Fruit fly (Drosophila melanogaster) whole organism, embryonic: ENCODE measurements around the gene CG6055.
A peak's percentile ranks its signal among the peaks of the same experiment; 100 is the strongest.

ENCODE experiments used
- Asciz ChIP-seq: fragments of 200-800 bp; sonication (Bioruptor generic); optimal IDR thresholded peaks from 2 replicates; lab custom pipeline; 2017; ENCODE audit warnings: missing biosample characterization, mild to moderate bottlenecking, missing genetic modification characterization, missing genetic modification reagents
- Atf6 ChIP-seq: fragments of 200-800 bp; sonication (Bioruptor generic); IDR thresholded peaks from 2 replicates; pipeline ENCODE4 v1.3.6; 2022; ENCODE audit warnings: missing biosample characterization, missing genetic modification characterization
- Bteb2 ChIP-seq: fragments of 200-800 bp; sonication (Bioruptor generic); optimal IDR thresholded peaks from 2 replicates; lab custom pipeline; 2016; ENCODE audit warnings: missing biosample characterization, missing genetic modification characterization
- CG1024 ChIP-seq: fragments of 200-800 bp; sonication (Bioruptor generic); IDR thresholded peaks from 2 replicates; pipeline ENCODE4 v1.3.6; 2022; ENCODE audit warnings: missing biosample characterization, missing genetic modification characterization
- CG11398 ChIP-seq: fragments of 200-800 bp; sonication (Bioruptor generic); optimal IDR thresholded peaks from 2 replicates; lab custom pipeline; 2016; ENCODE audit warnings: missing biosample characterization, missing genetic modification characterization
- CG11456 ChIP-seq: fragments of 200-800 bp; sonication (Bioruptor generic); IDR thresholded peaks from 3 replicates; pipeline ENCODE4 v1.3.6; 2022; ENCODE audit warnings: missing biosample characterization, missing genetic modification characterization
- CG12299 ChIP-seq: fragments of 200-800 bp; sonication (Bioruptor generic); optimal IDR thresholded peaks from 2 replicates; lab custom pipeline; 2018; ENCODE audit warnings: missing biosample characterization, mild to moderate bottlenecking, missing genetic modification characterization
- CG13287 ChIP-seq: fragments of 200-800 bp; sonication (Bioruptor generic); IDR thresholded peaks from 2 replicates; pipeline ENCODE4 v1.3.6; 2022; ENCODE audit warnings: missing biosample characterization, missing genetic modification characterization; ENCODE audit not compliant: partially characterized antibody
- CG15269 ChIP-seq: fragments of 200-800 bp; sonication (Bioruptor generic); optimal IDR thresholded peaks from 2 replicates; lab custom pipeline; 2018; ENCODE audit warnings: missing biosample characterization, mild to moderate bottlenecking, missing genetic modification characterization, moderate library complexity
- CG18011 ChIP-seq: fragments of 200-800 bp; sonication (Bioruptor generic); optimal IDR thresholded peaks from 2 replicates; lab custom pipeline; 2017; ENCODE audit warnings: missing biosample characterization, missing genetic modification characterization, mild to moderate bottlenecking, moderate library complexity, missing genotype
- CG18619 ChIP-seq: fragments of 200-800 bp; sonication (Bioruptor generic); optimal IDR thresholded peaks from 3 replicates; lab custom pipeline; 2017; ENCODE audit warnings: missing biosample characterization, mild to moderate bottlenecking, missing genetic modification characterization
- CG2129 ChIP-seq: fragments of 200-800 bp; sonication (Bioruptor generic); IDR thresholded peaks from 2 replicates; pipeline ENCODE4 v1.3.6; 2022; ENCODE audit warnings: missing biosample characterization, missing genetic modification characterization; ENCODE audit not compliant: partially characterized antibody
- CG30020 ChIP-seq: fragments of 200-800 bp; optimal IDR thresholded peaks from 2 replicates; lab custom pipeline; 2019; ENCODE audit warnings: missing biosample characterization, mild to moderate bottlenecking, missing genetic modification characterization, moderate library complexity
- CG31388 ChIP-seq: fragments of 200-800 bp; sonication (Bioruptor generic); optimal IDR thresholded peaks from 2 replicates; lab custom pipeline; 2016; ENCODE audit warnings: missing biosample characterization, missing genetic modification characterization
- CG31441 ChIP-seq: fragments of 200-800 bp; sonication (Bioruptor generic); IDR thresholded peaks from 2 replicates; pipeline ENCODE4 v1.3.6; 2022; ENCODE audit warnings: missing biosample characterization, missing genetic modification characterization
- CG3726 ChIP-seq: fragments of 200-800 bp; sonication (Bioruptor generic); IDR thresholded peaks from 3 replicates; pipeline ENCODE4, ENCODE4 v1.3.6; 2022; ENCODE audit warnings: missing biosample characterization, missing genetic modification characterization
- CG4707 ChIP-seq: fragments of 200-800 bp; sonication (Bioruptor generic); optimal IDR thresholded peaks from 2 replicates; lab custom pipeline; 2018; ENCODE audit warnings: missing biosample characterization, mild to moderate bottlenecking, missing genetic modification characterization, moderate library complexity
- CG6254 ChIP-seq: fragments of 200-800 bp; sonication (Bioruptor generic); optimal IDR thresholded peaks from 3 replicates; lab custom pipeline; 2017; ENCODE audit warnings: mild to moderate bottlenecking, missing biosample characterization, missing genetic modification reagents, missing genetic modification characterization
- CG7963 ChIP-seq: fragments of 200-800 bp; sonication (Bioruptor generic); IDR thresholded peaks from 3 replicates; pipeline ENCODE4 v1.3.6; 2022; ENCODE audit warnings: missing biosample characterization, missing genetic modification characterization; ENCODE audit not compliant: partially characterized antibody
- CrebB ChIP-seq: fragments of 200-800 bp; sonication (Bioruptor generic); optimal IDR thresholded peaks from 3 replicates; lab custom pipeline; 2018; ENCODE audit warnings: missing biosample characterization, mild to moderate bottlenecking, missing genetic modification characterization
- Doc2 ChIP-seq: fragments of 200-800 bp; sonication (Bioruptor generic); IDR thresholded peaks from 2 replicates; pipeline ENCODE4 v1.3.6; 2022; ENCODE audit warnings: missing biosample characterization, missing genetic modification characterization
- Dp ChIP-seq: fragments of 200-800 bp; sonication (Bioruptor generic); optimal IDR thresholded peaks from 2 replicates; lab custom pipeline; 2018; ENCODE audit warnings: missing biosample characterization, mild to moderate bottlenecking, missing genetic modification characterization, moderate library complexity
- Eip74EF ChIP-seq, 2 experiments: fragments of 200-800 bp in 1 of 2; fragments of >200 bp in 1 of 2; sonication (Bioruptor generic) in 1 of 2; optimal IDR thresholded peaks; 2 replicates each; lab custom pipeline; 2017 to 2019; ENCODE audit warnings: missing biosample characterization in 2 of 2, missing genetic modification characterization in 2 of 2, mild to moderate bottlenecking in 1 of 2, moderate library complexity in 1 of 2
- H15 ChIP-seq: fragments of 200-800 bp; sonication (Bioruptor generic); IDR thresholded peaks from 3 replicates; pipeline ENCODE4 v1.3.6; 2022; ENCODE audit warnings: missing biosample characterization, missing genetic modification characterization
- Hmx ChIP-seq: fragments of 200-800 bp; sonication (Bioruptor generic); optimal IDR thresholded peaks from 2 replicates; lab custom pipeline; 2016; ENCODE audit warnings: missing biosample characterization, missing genetic modification characterization
- Hr39 ChIP-seq: fragments of >200 bp; optimal IDR thresholded peaks from 2 replicates; lab custom pipeline; 2017
- Jarid2 ChIP-seq: fragments of 200-800 bp; sonication (Bioruptor generic); optimal IDR thresholded peaks from 3 replicates; lab custom pipeline; 2017; ENCODE audit warnings: mild to moderate bottlenecking, missing biosample characterization, missing genetic modification reagents, missing genetic modification characterization
- Lhr ChIP-seq: fragments of 200-800 bp; sonication (Bioruptor generic); optimal IDR thresholded peaks from 3 replicates; lab custom pipeline; 2017; ENCODE audit warnings: mild to moderate bottlenecking, missing biosample characterization, missing genetic modification reagents, missing genetic modification characterization
- Neu2 ChIP-seq: fragments of 200-800 bp; sonication (Bioruptor generic); optimal IDR thresholded peaks from 3 replicates; lab custom pipeline; 2016; ENCODE audit warnings: missing biosample characterization, missing genetic modification characterization, borderline replicate concordance
- Nf-YB ChIP-seq: fragments of 200-800 bp; sonication (Bioruptor generic); optimal IDR thresholded peaks from 3 replicates; lab custom pipeline; 2019; ENCODE audit warnings: missing biosample characterization, mild to moderate bottlenecking, missing genetic modification characterization, moderate library complexity
- Oaz ChIP-seq: fragments of 200-800 bp; sonication (Bioruptor generic); IDR thresholded peaks from 2 replicates; pipeline ENCODE4 v1.3.6; 2022; ENCODE audit warnings: missing biosample characterization, missing genetic modification characterization
- Ptx1 ChIP-seq: fragments of 200-800 bp; sonication (Bioruptor generic); IDR thresholded peaks from 2 replicates; pipeline ENCODE4 v1.3.6; 2022; ENCODE audit warnings: missing biosample characterization, missing genetic modification characterization
- Scr ChIP-seq: fragments of 200-800 bp; sonication (Bioruptor generic); IDR thresholded peaks from 2 replicates; pipeline ENCODE4 v1.3.6; 2022; ENCODE audit warnings: missing biosample characterization, missing genetic modification characterization; ENCODE audit not compliant: partially characterized antibody
- Spps ChIP-seq: fragments of 200-800 bp; sonication (Bioruptor generic); optimal IDR thresholded peaks from 2 replicates; lab custom pipeline; 2018; ENCODE audit warnings: missing biosample characterization, mild to moderate bottlenecking, missing genetic modification characterization
- croc ChIP-seq: fragments of 200-800 bp; sonication (Bioruptor generic); conservative IDR thresholded peaks from 3 replicates; pipeline ENCODE4 v1.3.6; 2022; ENCODE audit warnings: missing biosample characterization, missing genetic modification characterization
- gfzf ChIP-seq: fragments of 200-800 bp; sonication (Bioruptor generic); optimal IDR thresholded peaks from 2 replicates; lab custom pipeline; 2016; ENCODE audit warnings: missing biosample characterization, mild to moderate bottlenecking, missing genetic modification characterization, moderate library complexity
- gsb-n ChIP-seq: fragments of 200-800 bp; sonication (Bioruptor generic); optimal IDR thresholded peaks from 3 replicates; lab custom pipeline; 2018; ENCODE audit warnings: missing biosample characterization, mild to moderate bottlenecking, missing genetic modification characterization
- mam ChIP-seq: fragments of 200-800 bp; sonication (Bioruptor generic); optimal IDR thresholded peaks from 3 replicates; lab custom pipeline; 2016; ENCODE audit warnings: missing biosample characterization, missing genetic modification characterization
- oc ChIP-seq: fragments of 200-800 bp; sonication (Bioruptor generic); optimal IDR thresholded peaks from 2 replicates; lab custom pipeline; 2018; ENCODE audit warnings: missing biosample characterization, mild to moderate bottlenecking, missing genetic modification characterization, moderate library complexity
- odd ChIP-seq: fragments of 200-800 bp; sonication (Bioruptor generic); optimal IDR thresholded peaks from 2 replicates; lab custom pipeline; 2017; ENCODE audit warnings: missing biosample characterization, mild to moderate bottlenecking, missing genetic modification characterization
- so ChIP-seq: fragments of 200-800 bp; sonication (Bioruptor generic); IDR thresholded peaks from 3 replicates; pipeline ENCODE4 v1.3.6; 2022; ENCODE audit warnings: missing biosample characterization, missing genetic modification characterization
- sqz ChIP-seq: fragments of 200-800 bp; sonication (Bioruptor generic); optimal IDR thresholded peaks from 3 replicates; lab custom pipeline; 2018; ENCODE audit warnings: missing biosample characterization, mild to moderate bottlenecking, missing genetic modification characterization
- stc ChIP-seq: fragments of 200-800 bp; sonication (Bioruptor generic); IDR thresholded peaks from 2 replicates; pipeline ENCODE4 v1.3.6; 2022; ENCODE audit warnings: missing biosample characterization, missing genetic modification characterization
- sug ChIP-seq: fragments of 200-800 bp; optimal IDR thresholded peaks from 2 replicates; lab custom pipeline; 2019; ENCODE audit warnings: missing biosample characterization, mild to moderate bottlenecking, missing genetic modification characterization, moderate library complexity
- tna ChIP-seq: fragments of 200-800 bp; sonication (Bioruptor generic); IDR thresholded peaks from 2 replicates; pipeline ENCODE4 v1.3.6; 2022; ENCODE audit warnings: missing biosample characterization, missing genetic modification characterization; ENCODE audit not compliant: partially characterized antibody
- vnd ChIP-seq: fragments of 200-800 bp; sonication (Bioruptor generic); IDR thresholded peaks from 3 replicates; pipeline ENCODE4 v1.3.6; 2022; ENCODE audit warnings: missing biosample characterization, missing genetic modification characterization; ENCODE audit not compliant: partially characterized antibody
- zen ChIP-seq: fragments of 200-800 bp; sonication (Bioruptor generic); optimal IDR thresholded peaks from 3 replicates; lab custom pipeline; 2018; ENCODE audit warnings: missing biosample characterization, mild to moderate bottlenecking, missing genetic modification characterization, moderate library complexity
- zfh2 ChIP-seq: fragments of 200-800 bp; sonication (Bioruptor generic); optimal IDR thresholded peaks from 2 replicates; lab custom pipeline; 2016; ENCODE audit warnings: missing biosample characterization, missing genetic modification characterization

CG6055 gene

dm6 chr2L:7426326-7427066 is 39.8 kb upstream of the CG6055 start, which contains the start of gene muc (continued):
- no peak for TF ChIP-seq sug
- peak; percentile 15 for TF ChIP-seq CG18619 (GFP tag; lab: Kevin White, UChicago)
- no peak for TF ChIP-seq stc (GFP tag; lab: Robert Waterston, UW)
- peak; percentile 75 for TF ChIP-seq Scr (GFP tag; lab: Robert Waterston, UW)
- no peak for TF ChIP-seq Bteb2 (GFP tag; lab: Kevin White, UChicago)
- TF ChIP-seq Ptx1 (GFP tag; lab: Robert Waterston, UW): peak; percentile 27; the same call in 1 of the 2 replicates
- TF ChIP-seq CG31441 (GFP tag; lab: Robert Waterston, UW): peak; percentile 52
- TF ChIP-seq sqz (GFP tag; lab: Kevin White, UChicago): no peak
- TF ChIP-seq CG13287 (GFP tag; lab: Robert Waterston, UW): peak; percentile 70
- peak; percentile 74 for TF ChIP-seq zen
- no peak for TF ChIP-seq Nf-YB
- TF ChIP-seq H15 (GFP tag; lab: Robert Waterston, UW): no peak
- TF ChIP-seq Oaz: no peak
- TF ChIP-seq Doc2 (GFP tag; lab: Robert Waterston, UW): no peak
- peak; percentile 53; the same call in 1 of the 2 replicates for TF ChIP-seq CG1024
- TF ChIP-seq Neu2 (GFP tag; lab: Kevin White, UChicago): no peak
- TF ChIP-seq Lhr (GFP tag; lab: Kevin White, UChicago): peak; percentile 90
- peak; percentile 49 for TF ChIP-seq Dp
- no peak for TF ChIP-seq Spps (tag; lab: Kevin White, UChicago)
- no peak for TF ChIP-seq CG3726
- peak; percentile 94 for TF ChIP-seq CG30020 (tag; lab: Kevin White, UChicago)
- TF ChIP-seq CG11456 (GFP tag; lab: Robert Waterston, UW): peak; percentile 63; the same call in 1 of the 3 replicates
- TF ChIP-seq gsb-n (tag; lab: Kevin White, UChicago): peak; percentile 23
- peak; percentile 89 for TF ChIP-seq gfzf (GFP tag; lab: Kevin White, UChicago)
- peak; percentile 40 for TF ChIP-seq CG15269 (tag; lab: Kevin White, UChicago)
- no peak for TF ChIP-seq Hmx (GFP tag; lab: Kevin White, UChicago)
- TF ChIP-seq Jarid2 (GFP tag; lab: Kevin White, UChicago): no peak
- TF ChIP-seq CG11398: no peak
- TF ChIP-seq zfh2 (GFP tag; lab: Kevin White, UChicago): peak; percentile 41
- peak in 1 of 2 experiments; percentile 67 for TF ChIP-seq Eip74EF (GFP tag; optimal IDR thresholded peaks at IDR 0.05; lab: Kevin White, UChicago)
- TF ChIP-seq tna: no peak
- no peak for TF ChIP-seq Hr39 (lab: Kevin White, UChicago)
- no peak for TF ChIP-seq CG31388
- no peak for TF ChIP-seq Asciz (GFP tag; lab: Kevin White, UChicago)
- TF ChIP-seq so (GFP tag; lab: Robert Waterston, UW): no peak
- no peak for TF ChIP-seq CG4707 (GFP tag; lab: Kevin White, UChicago)
- no peak for TF ChIP-seq CG12299 (tag; lab: Kevin White, UChicago)
- TF ChIP-seq oc: no peak
- 0 out of 2 replicates have a peak, but pooled peaks have one; percentile 38 for TF ChIP-seq Atf6 (GFP tag; lab: Robert Waterston, UW)
- peak; percentile 44; the same call in 1 of the 3 replicates for TF ChIP-seq CG7963 (GFP tag; lab: Robert Waterston, UW)
- no peak for TF ChIP-seq CrebB (tag; lab: Kevin White, UChicago)
- TF ChIP-seq mam (GFP tag; lab: Kevin White, UChicago): peak; percentile 52
- peak; percentile 56 for TF ChIP-seq CG2129 (GFP tag; lab: Robert Waterston, UW)
- TF ChIP-seq CG6254: no peak
- no peak for TF ChIP-seq CG18011
- TF ChIP-seq odd (GFP tag; lab: Kevin White, UChicago): no peak
- TF ChIP-seq croc (GFP tag; lab: Robert Waterston, UW): no peak
- TF ChIP-seq vnd: peak; percentile 51; the same call in 1 of the 3 replicates
